Fruit fly (Drosophila melanogaster) whole organism, pupa: ENCODE data around the gene CG5068.

ENCODE experiments used
- CG12605 ChIP-seq: fragments of 200-800 bp; sonication (Bioruptor generic); IDR thresholded peaks from 2 replicates; pipeline ENCODE4 v1.3.6; 2022; ENCODE audit warnings: missing biosample characterization, missing genetic modification characterization
- CG15710 ChIP-seq: fragments of 200-800 bp; sonication (Bioruptor generic); optimal IDR thresholded peaks from 2 replicates; lab custom pipeline; 2018; ENCODE audit warnings: missing biosample characterization, mild to moderate bottlenecking, missing genetic modification characterization, moderate library complexity
- CG8159 ChIP-seq: fragments of 200-800 bp; sonication (Bioruptor generic); optimal IDR thresholded peaks from 3 replicates; lab custom pipeline; 2018; ENCODE audit warnings: missing biosample characterization, mild to moderate bottlenecking, missing genetic modification characterization, moderate library complexity
- CG8301 ChIP-seq: fragments of 200-800 bp; sonication (Bioruptor generic); optimal IDR thresholded peaks from 2 replicates; lab custom pipeline; 2018; ENCODE audit warnings: missing biosample characterization, mild to moderate bottlenecking, missing genetic modification characterization
- CG9948 ChIP-seq: fragments of 200-800 bp; sonication (Bioruptor generic); optimal IDR thresholded peaks from 2 replicates; lab custom pipeline; 2018; ENCODE audit warnings: missing biosample characterization, mild to moderate bottlenecking, missing genetic modification characterization, moderate library complexity
- D1 ChIP-seq: fragments of 200-800 bp; sonication (Bioruptor generic); optimal IDR thresholded peaks from 2 replicates; lab custom pipeline; 2018; ENCODE audit warnings: missing biosample characterization, mild to moderate bottlenecking, missing genetic modification characterization, moderate library complexity
- EcR ChIP-seq: fragments of 200-800 bp; sonication (Bioruptor generic); optimal IDR thresholded peaks from 3 replicates; lab custom pipeline; 2019; ENCODE audit warnings: missing biosample characterization, missing genetic modification characterization, mild to moderate bottlenecking, moderate library complexity, missing genetic modification reagents
- Ets98B ChIP-seq: fragments of 200-800 bp; sonication (Bioruptor generic); IDR thresholded peaks from 2 replicates; pipeline ENCODE4 v1.3.6; 2022; ENCODE audit warnings: missing biosample characterization, missing genetic modification characterization
- Pif1B ChIP-seq: fragments of 200-800 bp; sonication (Bioruptor generic); optimal IDR thresholded peaks from 3 replicates; lab custom pipeline; 2016; ENCODE audit warnings: missing biosample characterization, missing genetic modification characterization
- gl ChIP-seq: fragments of 200-800 bp; sonication (Bioruptor generic); optimal IDR thresholded peaks from 2 replicates; lab custom pipeline; 2018; ENCODE audit warnings: missing biosample characterization, mild to moderate bottlenecking, missing genetic modification characterization

- TF ChIP-seq Ets98B (GFP tag; lab: Robert Waterston, UW), result no peak
- no peak for TF ChIP-seq Pif1B (GFP tag; lab: Kevin White, UChicago)
- no peak for TF ChIP-seq gl (tag; lab: Kevin White, UChicago)
- no peak for TF ChIP-seq CG9948 (tag; lab: Kevin White, UChicago)
- TF ChIP-seq CG8301 (tag; lab: Kevin White, UChicago), result no peak
- no peak for TF ChIP-seq EcR
- no peak for TF ChIP-seq CG8159 (tag; lab: Kevin White, UChicago)
- no peak for TF ChIP-seq CG12605
- no peak for TF ChIP-seq CG15710 (tag; lab: Kevin White, UChicago)
- no peak for TF ChIP-seq D1
These were observed 3.6 kb downstream of the CG5068 start, which contains the start of gene CG5280 for dm6 chr3L:8990128-8990527.
